Worm (Caenorhabditis elegans) whole organism, late embryonic: ENCODE measurements around the gene clc-23.

Experiments
- F13H6.1 ChIP-seq: sonication (generic microtip); optimal IDR thresholded peaks from 2 replicates; lab custom pipeline; 2016; ENCODE audit warnings: missing genetic modification characterization, missing compliant biosample characterization
- dve-1 ChIP-seq: sonication (generic microtip); optimal IDR thresholded peaks from 2 replicates; lab custom pipeline; 2017; ENCODE audit warnings: antibody characterized with exemption, mild to moderate bottlenecking, missing genetic modification characterization, missing compliant biosample characterization
- elt-2 ChIP-seq: sonication (generic microtip); optimal IDR thresholded peaks from 2 replicates; lab custom pipeline; 2016; ENCODE audit warnings: missing genetic modification reagents, missing genetic modification characterization, missing compliant biosample characterization
- eyg-1 ChIP-seq: sonication (generic microtip); optimal IDR thresholded peaks from 2 replicates; lab custom pipeline; 2016; ENCODE audit warnings: missing genotype, missing genetic modification characterization, missing compliant biosample characterization
- hlh-6 ChIP-seq: sonication (generic microtip); optimal IDR thresholded peaks from 2 replicates; lab custom pipeline; 2016; ENCODE audit warnings: missing genotype, missing genetic modification characterization, missing compliant biosample characterization
- pha-2 ChIP-seq: sonication (generic microtip); optimal IDR thresholded peaks from 2 replicates; lab custom pipeline; 2017; ENCODE audit warnings: mild to moderate bottlenecking, missing genetic modification characterization, missing compliant biosample characterization
- sox-2 ChIP-seq: fragments of 200-800 bp; sonication (Bioruptor generic); IDR thresholded peaks from 2 replicates; pipeline ENCODE4 v1.3.6; 2022; ENCODE audit warnings: missing genetic modification reagents, missing genetic modification characterization, missing compliant biosample characterization
- sox-4 ChIP-seq: sonication (generic microtip); optimal IDR thresholded peaks from 2 replicates; lab custom pipeline; 2017; ENCODE audit warnings: mild to moderate bottlenecking, missing genetic modification characterization, inconsistent platforms, missing compliant biosample characterization
- tbx-2 ChIP-seq: sonication (generic microtip); optimal IDR thresholded peaks from 2 replicates; lab custom pipeline; 2016; ENCODE audit warnings: missing genetic modification characterization, missing compliant biosample characterization

DNA sequence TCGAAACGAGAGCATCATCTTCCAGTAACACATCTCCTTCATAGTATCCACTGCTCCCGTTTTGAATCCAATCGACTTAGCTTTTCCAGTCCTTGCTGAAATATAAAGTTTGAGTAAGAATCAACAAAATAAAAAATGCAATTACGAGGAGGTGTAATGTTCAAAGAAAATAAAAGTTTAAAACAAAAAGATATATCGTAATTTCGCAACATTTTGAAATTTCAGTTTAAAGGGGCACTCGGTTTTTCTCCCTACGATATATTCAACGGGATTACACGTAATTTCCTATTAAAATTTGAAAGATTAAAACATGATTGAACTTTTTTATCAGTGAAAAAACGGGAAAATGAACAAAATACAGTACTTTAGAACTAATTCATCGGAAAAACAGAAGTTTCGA lies 4.7 kb upstream of the clc-23 start, which contains the start of gene Y34F4.3:
- TF ChIP-seq dve-1 (no peak), sox-2 (GFP tag; lab: Robert Waterston, UW) (no peak), eyg-1 (tag; lab: Kevin White, UChicago) (no peak), tbx-2 (tag; lab: Kevin White, UChicago) (no peak), elt-2 (tag; lab: Kevin White, UChicago) (no peak), F13H6.1 (tag; lab: Kevin White, UChicago) (no peak), hlh-6 (tag; lab: Kevin White, UChicago) (no peak), pha-2 (tag; lab: Kevin White, UChicago) (no peak), sox-4 (tag; lab: Kevin White, UChicago) (no peak)
